Worm (Caenorhabditis elegans) whole organism, mixed stage, embryonic: ENCODE measurements around the gene C28H8.8.
A peak's percentile ranks its signal among the peaks of the same experiment; 100 is the strongest.

Experiments used
- M03D4.4 ChIP-seq: sonication (generic microtip); optimal IDR thresholded peaks from 2 replicates; lab custom pipeline; 2017; ENCODE audit warnings: mild to moderate bottlenecking, missing genetic modification characterization, missing compliant biosample characterization
- bed-3 ChIP-seq: fragments of 200-800 bp; sonication (Bioruptor generic); optimal IDR thresholded peaks from 3 replicates; lab custom pipeline; 2018; ENCODE audit warnings: mild to moderate bottlenecking, missing genetic modification characterization, moderate library complexity, missing compliant biosample characterization
- ceh-39 ChIP-seq: fragments of 150-350 bp; optimal IDR thresholded peaks from 2 replicates; lab custom pipeline; 2014; ENCODE audit warnings: missing biosample characterization, missing genetic modification characterization
- ceh-43 ChIP-seq: fragments of 200-800 bp; sonication (Bioruptor generic); optimal IDR thresholded peaks from 2 replicates; lab custom pipeline; 2018; ENCODE audit warnings: mild to moderate bottlenecking, missing genetic modification characterization, moderate library complexity, missing compliant biosample characterization
- ceh-83 ChIP-seq: fragments of 200-800 bp; sonication (Bioruptor generic); optimal IDR thresholded peaks from 2 replicates; lab custom pipeline; 2018; ENCODE audit warnings: mild to moderate bottlenecking, missing genetic modification characterization, missing compliant biosample characterization
- ces-1 ChIP-seq: fragments of 150-350 bp; optimal IDR thresholded peaks from 2 replicates; lab custom pipeline; 2014; ENCODE audit warnings: missing biosample characterization, missing genetic modification reagents, missing genetic modification characterization
- cnd-1 ChIP-seq: fragments of 200-800 bp; sonication (Bioruptor generic); optimal IDR thresholded peaks from 2 replicates; lab custom pipeline; 2018; ENCODE audit warnings: mild to moderate bottlenecking, missing genetic modification characterization, missing compliant biosample characterization
- drap-1 ChIP-seq: fragments of 200-800 bp; sonication (Bioruptor generic); optimal IDR thresholded peaks from 3 replicates; lab custom pipeline; 2018; ENCODE audit warnings: mild to moderate bottlenecking, missing genetic modification characterization, missing compliant biosample characterization
- elt-1 ChIP-seq: sonication (generic microtip); optimal IDR thresholded peaks from 2 replicates; lab custom pipeline; 2017; ENCODE audit warnings: missing genetic modification characterization, mild to moderate bottlenecking, missing compliant biosample characterization, antibody characterized with exemption, moderate library complexity, borderline replicate concordance; ENCODE audit not compliant: insufficient read depth
- flh-1 ChIP-seq: fragments of 200-800 bp; sonication (Bioruptor generic); optimal IDR thresholded peaks from 2 replicates; lab custom pipeline; 2018; ENCODE audit warnings: mild to moderate bottlenecking, missing genetic modification characterization, moderate library complexity, missing compliant biosample characterization
- lin-13 ChIP-seq: fragments of 150-350 bp; optimal IDR thresholded peaks from 2 replicates; lab custom pipeline; 2014; ENCODE audit warnings: missing biosample characterization, missing genetic modification characterization
- lin-32 ChIP-seq: fragments of 200-800 bp; sonication (Bioruptor generic); optimal IDR thresholded peaks from 2 replicates; lab custom pipeline; 2018; ENCODE audit warnings: mild to moderate bottlenecking, missing genetic modification characterization, missing compliant biosample characterization
- lsy-2 ChIP-seq: fragments of 150-350 bp; optimal IDR thresholded peaks from 2 replicates; lab custom pipeline; 2014; ENCODE audit warnings: missing biosample characterization, missing genetic modification characterization
- mab-5 ChIP-seq: fragments of 150-350 bp; optimal IDR thresholded peaks from 2 replicates; lab custom pipeline; 2014; ENCODE audit warnings: missing biosample characterization, missing genetic modification characterization
- mep-1 ChIP-seq: fragments of 150-350 bp; optimal IDR thresholded peaks from 2 replicates; lab custom pipeline; 2017; ENCODE audit warnings: missing biosample characterization, missing genetic modification reagents, missing genetic modification characterization, inconsistent platforms
- nhr-12 ChIP-seq: fragments of 150-350 bp; optimal IDR thresholded peaks from 2 replicates; lab custom pipeline; 2014; ENCODE audit warnings: missing biosample characterization, missing genetic modification characterization
- nhr-2 ChIP-seq: fragments of 150-350 bp; optimal IDR thresholded peaks from 2 replicates; lab custom pipeline; 2014; ENCODE audit warnings: missing biosample characterization, missing genetic modification characterization
- nhr-237 ChIP-seq: fragments of 150-350 bp; optimal IDR thresholded peaks from 2 replicates; lab custom pipeline; 2014; ENCODE audit warnings: missing biosample characterization, missing genetic modification characterization
- nhr-28 ChIP-seq: fragments of 150-350 bp; optimal IDR thresholded peaks from 2 replicates; lab custom pipeline; 2014; ENCODE audit warnings: missing biosample characterization, missing genetic modification characterization
- pha-4 ChIP-seq: fragments of 150-350 bp; optimal IDR thresholded peaks from 2 replicates; lab custom pipeline; 2018; ENCODE audit warnings: missing biosample characterization, missing genetic modification reagents, missing genetic modification characterization
- sem-2 ChIP-seq: fragments of 200-800 bp; sonication (Bioruptor generic); optimal IDR thresholded peaks from 2 replicates; lab custom pipeline; 2018; ENCODE audit warnings: mild to moderate bottlenecking, missing genetic modification characterization, missing compliant biosample characterization
- tbx-8 ChIP-seq: fragments of 200-800 bp; sonication (Bioruptor generic); optimal IDR thresholded peaks from 2 replicates; lab custom pipeline; 2018; ENCODE audit warnings: mild to moderate bottlenecking, missing genetic modification characterization, moderate library complexity, missing compliant biosample characterization
- unc-120 ChIP-seq: sonication (generic microtip); optimal IDR thresholded peaks from 2 replicates; lab custom pipeline; 2017; ENCODE audit warnings: missing genetic modification characterization, missing compliant biosample characterization; ENCODE audit not compliant: poor library complexity, severe bottlenecking
- unc-39 ChIP-seq: fragments of 150-350 bp; optimal IDR thresholded peaks from 2 replicates; lab custom pipeline; 2014; ENCODE audit warnings: missing biosample characterization, missing genetic modification characterization
- zip-8 ChIP-seq: fragments of 150-350 bp; optimal IDR thresholded peaks from 2 replicates; lab custom pipeline; 2014; ENCODE audit warnings: missing biosample characterization, missing genetic modification characterization
- ztf-11 ChIP-seq: fragments of 150-350 bp; optimal IDR thresholded peaks from 2 replicates; lab custom pipeline; 2014; ENCODE audit warnings: missing biosample characterization, missing genetic modification characterization

C28H8.8 gene

DNA sequence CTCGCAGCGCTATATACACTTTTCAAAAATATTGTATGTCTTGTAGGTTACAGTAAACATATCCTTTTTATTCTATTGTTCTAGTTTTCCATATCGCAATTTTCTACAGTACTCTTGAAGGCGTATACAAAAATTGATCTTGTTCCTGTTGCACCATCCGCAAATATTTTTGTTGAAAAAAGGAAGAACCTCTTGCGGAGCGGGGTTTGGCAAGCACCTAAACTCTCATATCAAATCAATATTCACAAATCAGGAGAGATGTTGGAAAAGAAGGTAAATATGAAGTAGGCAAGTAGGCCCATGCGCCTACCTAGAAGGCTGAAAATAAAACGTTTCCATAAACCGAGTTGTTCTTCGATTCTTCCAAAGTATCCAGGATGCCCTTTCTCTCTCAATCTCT, 4.6 kb downstream of the C28H8.8 start, which contains the start of gene C28H8.5:
Gene C28H8.5 (plus strand): TSS at position 301 of the 400 bp plus-strand sequence.
- TF ChIP-seq lin-32 (GFP tag; lab: Kevin White, UChicago) (no peak), drap-1 (GFP tag; lab: Kevin White, UChicago) (no peak), zip-8 (no peak), mep-1 (tag; lab: Kevin White, UChicago) (no peak), lin-13 (no peak), cnd-1 (no peak)

ce11 chrIII:5883517-5883916, 5.1 kb downstream of the C28H8.8 start:
- TF ChIP-seq flh-1 (no peak), lin-13 (no peak), nhr-237 (tag; lab: Kevin White, UChicago) (no peak), unc-39 (tag; lab: Kevin White, UChicago) (no peak), ztf-11 (tag; lab: Kevin White, UChicago) (no peak)

- TF ChIP-seq mep-1 (tag; lab: Kevin White, UChicago) (no peak), zip-8 (no peak), bed-3 (GFP tag; lab: Kevin White, UChicago) (no peak), ceh-83 (no peak), nhr-28 (tag; lab: Kevin White, UChicago) (no peak), ztf-11 (tag; lab: Kevin White, UChicago) (no peak), nhr-12 (tag; lab: Kevin White, UChicago) (no peak), pha-4 (tag; lab: Kevin White, UChicago) (no peak), unc-39 (tag; lab: Kevin White, UChicago) (no peak), lin-32 (GFP tag; lab: Kevin White, UChicago) (no peak), mab-5 (tag; lab: Kevin White, UChicago) (no peak)
Measured at ce11 chrIII:5882823-5883222, 5.8 kb downstream of the C28H8.8 start, which contains the start of gene F01F1.14. Gene F01F1.14 (minus strand): TSS chrIII:5882923.

DNA sequence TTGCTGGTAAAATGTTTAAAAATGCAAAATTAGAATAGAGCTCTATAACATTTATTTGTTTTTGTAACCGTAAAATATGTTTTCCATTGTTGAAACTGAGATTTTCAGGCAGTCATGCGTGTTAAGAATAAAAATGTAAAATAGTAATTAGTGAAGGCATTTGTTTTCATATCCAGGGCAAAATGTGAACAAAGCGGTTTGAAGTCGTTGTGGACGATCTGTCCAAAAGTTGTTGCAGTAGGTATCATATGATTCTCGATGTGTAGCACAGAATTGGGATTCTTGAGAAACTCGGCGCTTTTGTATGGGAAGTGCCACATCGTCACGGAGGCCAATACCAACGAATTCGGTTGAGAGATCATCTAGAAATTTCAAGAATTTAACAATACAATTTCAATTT, 6.3 kb downstream of the C28H8.8 start:
- no peak for TF ChIP-seq ztf-11 (tag; lab: Kevin White, UChicago)
- no peak for TF ChIP-seq flh-1
- TF ChIP-seq ceh-43 (GFP tag; lab: Kevin White, UChicago): no peak
- no peak for TF ChIP-seq nhr-2 (tag; lab: Kevin White, UChicago)
- TF ChIP-seq cnd-1: no peak

DNA sequence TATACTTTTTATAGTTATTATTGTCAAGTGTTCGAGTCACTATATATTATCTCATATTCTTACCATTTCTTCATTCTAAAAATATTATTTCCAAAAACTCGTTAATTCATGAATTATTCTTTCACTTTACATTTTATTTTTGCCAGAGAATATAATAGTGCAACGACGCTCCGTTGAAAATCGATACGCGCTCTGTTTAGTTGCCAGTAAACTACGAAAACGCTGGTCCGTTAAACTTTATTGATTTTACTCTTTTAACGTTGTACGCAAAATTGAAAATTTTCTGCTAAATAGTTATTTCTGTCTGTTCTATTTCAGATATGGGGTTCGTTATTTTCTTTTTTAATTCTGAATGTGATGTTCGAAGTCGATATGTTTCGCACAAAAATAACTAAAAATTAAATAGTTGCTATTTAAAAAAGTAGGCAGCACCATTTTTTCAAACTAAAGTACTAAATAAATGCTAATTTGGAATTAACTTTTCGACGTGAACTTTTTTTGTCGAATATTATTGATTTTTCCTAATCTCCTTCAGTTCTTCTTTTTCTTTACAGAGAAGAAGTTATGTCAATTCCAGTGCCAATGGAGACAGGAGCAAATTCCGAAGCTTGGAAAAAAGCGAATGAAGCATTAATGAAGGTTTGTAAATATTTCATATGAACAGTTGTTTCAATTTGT, 9.1 kb downstream of the C28H8.8 start, which contains the start of gene hpo-10:
Gene hpo-10 (plus strand): TSS at position 199 of the 678 bp plus-strand sequence.
- TF ChIP-seq ceh-39 (peak; percentile 52), ces-1 (peak; percentile 31), M03D4.4 (tag; lab: Kevin White, UChicago) (no peak), ceh-43 (GFP tag; lab: Kevin White, UChicago) (no peak), unc-120 (tag; lab: Kevin White, UChicago) (no peak), pha-4 (tag; lab: Kevin White, UChicago) (no peak), ztf-11 (tag; lab: Kevin White, UChicago) (no peak), nhr-12 (tag; lab: Kevin White, UChicago) (no peak), nhr-28 (tag; lab: Kevin White, UChicago) (no peak)

- TF ChIP-seq nhr-28 (tag; lab: Kevin White, UChicago) (no peak), lsy-2 (tag; lab: Kevin White, UChicago) (peak; percentile 62), mep-1 (tag; lab: Kevin White, UChicago) (no peak)
Measured at ce11 chrIII:5878215-5878614, 10.4 kb downstream of the C28H8.8 start, which contains the start of the genes mig-21 and F01F1.2. Gene mig-21 (minus strand): TSS chrIII:5878380. Gene F01F1.2 (plus strand): TSS chrIII:5878554.

ce11 chrIII:5876867-5877641, 11.5 kb downstream of the C28H8.8 start:
- TF ChIP-seq ceh-39: no peak
- no peak for TF ChIP-seq tbx-8 (GFP tag; lab: Kevin White, UChicago)
- TF ChIP-seq lin-32 (GFP tag; lab: Kevin White, UChicago): no peak
- no peak for TF ChIP-seq sem-2 (GFP tag; lab: Kevin White, UChicago)
- no peak for TF ChIP-seq nhr-12 (tag; lab: Kevin White, UChicago)
- TF ChIP-seq elt-1: no peak
- no peak for TF ChIP-seq unc-120 (tag; lab: Kevin White, UChicago)
- no peak for TF ChIP-seq M03D4.4 (tag; lab: Kevin White, UChicago)
